Worm (Caenorhabditis elegans) whole organism, L3 larva: ENCODE measurements around the gene prx-1.

Experiments used
- aly-2 ChIP-seq: fragments of 150-350 bp; optimal IDR thresholded peaks from 2 replicates; lab custom pipeline; 2014; ENCODE audit warnings: missing biosample characterization, missing genetic modification characterization
- ceh-16 ChIP-seq: sonication (generic microtip); optimal IDR thresholded peaks from 2 replicates; lab custom pipeline; 2017; ENCODE audit warnings: missing biosample characterization, missing genetic modification characterization
- ceh-28 ChIP-seq: fragments of 150-350 bp; optimal IDR thresholded peaks from 2 replicates; lab custom pipeline; 2014; ENCODE audit warnings: missing biosample characterization, missing genetic modification reagents, missing genetic modification characterization
- ceh-82 ChIP-seq: fragments of 150-350 bp; optimal IDR thresholded peaks from 2 replicates; lab custom pipeline; 2014; ENCODE audit warnings: missing biosample characterization, missing genetic modification characterization
- ceh-9 ChIP-seq: sonication (generic microtip); optimal IDR thresholded peaks from 2 replicates; lab custom pipeline; 2018; ENCODE audit warnings: missing biosample characterization, missing genetic modification characterization
- daf-12 ChIP-seq: fragments of 150-350 bp; optimal IDR thresholded peaks from 2 replicates; lab custom pipeline; 2014; ENCODE audit warnings: missing biosample characterization, missing genetic modification reagents, missing genetic modification characterization
- egl-5 ChIP-seq: fragments of 150-350 bp; optimal IDR thresholded peaks from 2 replicates; lab custom pipeline; 2017; ENCODE audit warnings: missing biosample characterization, missing genetic modification reagents, missing genetic modification characterization, inconsistent platforms
- elt-1 ChIP-seq: fragments of 150-350 bp; optimal IDR thresholded peaks from 2 replicates; lab custom pipeline; 2014; ENCODE audit warnings: missing biosample characterization, missing genetic modification characterization
- elt-2 ChIP-seq: sonication (generic microtip); optimal IDR thresholded peaks from 2 replicates; lab custom pipeline; 2016; ENCODE audit warnings: missing genetic modification reagents, mild to moderate bottlenecking, missing genetic modification characterization, missing compliant biosample characterization
- elt-3 ChIP-seq, 3 experiments: fragments of 150-350 bp in 1 of 3; sonication (generic microtip) in 2 of 3; optimal IDR thresholded peaks; 2 replicates in 2 of 3; 4 replicates in 1 of 3; lab custom pipeline; 2014 to 2017; ENCODE audit warnings: missing biosample characterization in 3 of 3, missing genetic modification characterization in 3 of 3
- fkh-10 ChIP-seq: sonication (generic microtip); optimal IDR thresholded peaks from 2 replicates; lab custom pipeline; 2017; ENCODE audit warnings: missing biosample characterization, missing genetic modification reagents, missing genetic modification characterization
- fkh-2 ChIP-seq: fragments of 150-350 bp; optimal IDR thresholded peaks from 2 replicates; lab custom pipeline; 2014; ENCODE audit warnings: missing biosample characterization, missing genetic modification reagents, missing genetic modification characterization
- hmg-11 ChIP-seq: sonication (generic microtip); optimal IDR thresholded peaks from 2 replicates; lab custom pipeline; 2016; ENCODE audit warnings: missing genetic modification characterization, missing compliant biosample characterization
- jun-1 ChIP-seq: fragments of 150-350 bp; optimal IDR thresholded peaks from 2 replicates; lab custom pipeline; 2014; ENCODE audit warnings: missing biosample characterization, missing genetic modification reagents, missing genetic modification characterization
- lin-15B ChIP-seq: fragments of 150-350 bp; optimal IDR thresholded peaks from 2 replicates; lab custom pipeline; 2014; ENCODE audit warnings: missing biosample characterization, missing genetic modification characterization
- lin-39 ChIP-seq: fragments of 150-350 bp; optimal IDR thresholded peaks from 2 replicates; lab custom pipeline; 2018; ENCODE audit warnings: missing biosample characterization, missing genetic modification reagents, missing genetic modification characterization
- lsy-12 ChIP-seq: sonication (generic microtip); optimal IDR thresholded peaks from 2 replicates; lab custom pipeline; 2016; ENCODE audit warnings: mild to moderate bottlenecking, missing genetic modification characterization, missing compliant biosample characterization
- mdl-1 ChIP-seq: fragments of 150-350 bp; optimal IDR thresholded peaks from 2 replicates; lab custom pipeline; 2014; ENCODE audit warnings: missing biosample characterization, missing genetic modification characterization
- mml-1 ChIP-seq: fragments of 150-350 bp; sonication (generic microtip); optimal IDR thresholded peaks from 3 replicates; lab custom pipeline; 2014; ENCODE audit warnings: missing biosample characterization, missing genetic modification characterization
- nfya-1 ChIP-seq: sonication (generic microtip); optimal IDR thresholded peaks from 2 replicates; lab custom pipeline; 2017; ENCODE audit warnings: missing genetic modification characterization, mild to moderate bottlenecking, missing compliant biosample characterization, antibody characterized with exemption, moderate library complexity; ENCODE audit not compliant: insufficient read depth
- nhr-12 ChIP-seq: fragments of 150-350 bp; optimal IDR thresholded peaks from 2 replicates; lab custom pipeline; 2014; ENCODE audit warnings: missing biosample characterization, missing genetic modification characterization
- nhr-23 ChIP-seq: fragments of 150-350 bp; optimal IDR thresholded peaks from 2 replicates; lab custom pipeline; 2014; ENCODE audit warnings: missing biosample characterization, missing genetic modification reagents, missing genetic modification characterization
- nhr-25 ChIP-seq: sonication (generic microtip); optimal IDR thresholded peaks from 2 replicates; lab custom pipeline; 2017; ENCODE audit warnings: missing biosample characterization, missing genetic modification characterization
- nhr-43 ChIP-seq: sonication (generic microtip); optimal IDR thresholded peaks from 2 replicates; lab custom pipeline; 2016; ENCODE audit warnings: mild to moderate bottlenecking, missing genetic modification characterization, missing compliant biosample characterization; ENCODE audit not compliant: poor library complexity, severe bottlenecking
- nhr-76 ChIP-seq: fragments of 150-350 bp; sonication (generic microtip); optimal IDR thresholded peaks from 5 replicates; lab custom pipeline; 2014; ENCODE audit warnings: missing biosample characterization, missing genetic modification characterization
- nhr-77 ChIP-seq: fragments of 150-350 bp; optimal IDR thresholded peaks from 2 replicates; lab custom pipeline; 2014; ENCODE audit warnings: missing biosample characterization, missing genetic modification characterization
- pha-4 ChIP-seq: fragments of 150-350 bp; optimal IDR thresholded peaks from 2 replicates; lab custom pipeline; 2014; ENCODE audit warnings: missing biosample characterization, missing genetic modification reagents, missing genetic modification characterization
- sea-2 ChIP-seq: fragments of 150-350 bp; sonication (generic microtip); optimal IDR thresholded peaks from 4 replicates; lab custom pipeline; 2014; ENCODE audit warnings: missing biosample characterization, missing genetic modification reagents, missing genetic modification characterization
- snpc-4 ChIP-seq: fragments of 150-350 bp; optimal IDR thresholded peaks from 2 replicates; lab custom pipeline; 2014; ENCODE audit warnings: missing biosample characterization, missing genetic modification characterization
- unc-39 ChIP-seq: sonication (generic microtip); optimal IDR thresholded peaks from 4 replicates; lab custom pipeline; 2017; ENCODE audit warnings: missing biosample characterization, missing genetic modification characterization
- unc-62 ChIP-seq: fragments of 150-350 bp; sonication (generic microtip); optimal IDR thresholded peaks from 4 replicates; lab custom pipeline; 2014; ENCODE audit warnings: missing biosample characterization, missing genetic modification reagents, missing genetic modification characterization
- zag-1 ChIP-seq: fragments of 150-350 bp; optimal IDR thresholded peaks from 2 replicates; lab custom pipeline; 2014; ENCODE audit warnings: missing biosample characterization, missing genetic modification characterization
- ztf-11 ChIP-seq: fragments of 150-350 bp; optimal IDR thresholded peaks from 2 replicates; lab custom pipeline; 2014; ENCODE audit warnings: missing biosample characterization, missing genetic modification characterization
- ztf-4 ChIP-seq: fragments of 150-350 bp; optimal IDR thresholded peaks from 2 replicates; lab custom pipeline; 2014; ENCODE audit warnings: missing biosample characterization, missing genetic modification characterization

prx-1 gene

ce11 chrX:14316132-14316531 lies 2.4 kb downstream of the prx-1 start:
- TF ChIP-seq zag-1: no peak
- TF ChIP-seq unc-39: no peak
- TF ChIP-seq fkh-10: peak; percentile 81
- TF ChIP-seq nhr-23 (tag; lab: Kevin White, UChicago): no peak
- TF ChIP-seq ceh-28 (tag; lab: Kevin White, UChicago): no peak

ce11 chrX:14320298-14320697 lies 6.6 kb downstream of the prx-1 start, which contains the start of gene C11H1.9:
C11H1.9 (minus strand) TSS chrX:14320398.
- TF ChIP-seq nfya-1 (tag; lab: Kevin White, UChicago) (no peak), nhr-77 (tag; lab: Kevin White, UChicago) (no peak), nhr-25 (tag; lab: Kevin White, UChicago) (no peak), aly-2 (tag; lab: Kevin White, UChicago) (no peak), mdl-1 (no peak), mml-1 (tag; lab: Kevin White, UChicago) (no peak), nhr-76 (tag; lab: Kevin White, UChicago) (no peak), lin-15B (tag; lab: Kevin White, UChicago) (no peak), ztf-4 (tag; lab: Kevin White, UChicago) (no peak), elt-2 (tag; lab: Kevin White, UChicago) (no peak), jun-1 (tag; lab: Kevin White, UChicago) (no peak), ceh-28 (tag; lab: Kevin White, UChicago) (no peak), ztf-11 (tag; lab: Kevin White, UChicago) (no peak), elt-1 (no peak), nhr-23 (tag; lab: Kevin White, UChicago) (no peak), zag-1 (no peak), nhr-43 (no peak), hmg-11 (tag; lab: Kevin White, UChicago) (no peak), unc-39 (no peak), lin-39 (tag; lab: Kevin White, UChicago) (no peak)

ce11 chrX:14322793-14323192 lies 9.1 kb downstream of the prx-1 start:
- TF ChIP-seq ceh-9 (tag; lab: Kevin White, UChicago) (no peak), lsy-12 (tag; lab: Kevin White, UChicago) (no peak), lin-15B (tag; lab: Kevin White, UChicago) (no peak), elt-1 (peak; percentile 43), pha-4 (tag; lab: Kevin White, UChicago) (no peak), nhr-25 (tag; lab: Kevin White, UChicago) (peak; percentile 56)

- TF ChIP-seq egl-5 (tag; lab: Kevin White, UChicago): no peak
- TF ChIP-seq snpc-4 (tag; lab: Kevin White, UChicago): peak; percentile 88
Observed at ce11 chrX:14324289-14324688, 10.6 kb downstream of the prx-1 start.

- TF ChIP-seq daf-12 (no peak), mdl-1 (no peak), lin-39 (tag; lab: Kevin White, UChicago) (no peak), ceh-28 (tag; lab: Kevin White, UChicago) (no peak), fkh-2 (no peak), egl-5 (tag; lab: Kevin White, UChicago) (no peak), nhr-77 (tag; lab: Kevin White, UChicago) (no peak), nhr-23 (tag; lab: Kevin White, UChicago) (no peak), nhr-12 (tag; lab: Kevin White, UChicago) (no peak), elt-3 (tag; optimal IDR thresholded peaks at IDR 0.05; lab: Kevin White, UChicago) (no peak), ceh-82 (tag; lab: Kevin White, UChicago) (no peak), mml-1 (tag; lab: Kevin White, UChicago) (no peak), jun-1 (tag; lab: Kevin White, UChicago) (no peak)
- TF ChIP-seq, all 47 proteins: peak for 0
Observed at ce11 chrX:14326578-14326977, 12.9 kb downstream of the prx-1 start.

- TF ChIP-seq unc-62 (GFP tag; lab: Kevin White, UChicago) (no peak), ceh-16 (tag; lab: Kevin White, UChicago) (no peak), aly-2 (tag; lab: Kevin White, UChicago) (no peak), sea-2 (GFP tag; lab: Kevin White, UChicago) (no peak), unc-39 (no peak)
Observed at ce11 chrX:14327398-14327797, 13.7 kb downstream of the prx-1 start, which contains the start of gene C11H1.7. C11H1.7 (plus strand) TSS chrX:14327409.
